Worm (Caenorhabditis elegans): ENCODE measurements around the gene qua-1.

Gene qua-1

DNA sequence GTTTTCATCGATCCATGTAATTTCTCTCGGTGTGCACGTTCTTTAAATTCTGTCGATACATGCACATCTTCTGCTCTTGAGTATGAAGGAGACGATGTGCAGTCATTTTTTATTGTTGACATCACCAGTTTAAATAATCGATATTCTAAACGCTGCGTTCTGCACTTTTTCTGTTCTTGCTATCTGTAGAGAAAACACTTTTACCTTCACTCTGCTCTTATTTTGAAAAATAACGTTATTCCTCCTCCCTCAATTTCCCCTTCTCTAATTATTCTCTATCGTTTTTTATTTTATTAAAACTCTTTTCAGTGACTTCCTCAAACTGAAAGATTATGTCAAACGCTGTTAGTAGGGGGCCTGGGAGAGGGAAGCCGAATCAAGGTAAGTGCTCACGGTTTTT, 18.3 kb downstream of the qua-1 start, which contains the start of gene ifg-1:
TSS of gene ifg-1 (plus strand) at position 301 of the 400 bp plus-strand sequence.
- TF ChIP-seq Y53G8AR.9 (GFP tag; conservative IDR thresholded peaks at IDR 0.05) (no peak), ccch-3 (GFP tag; optimal IDR thresholded peaks at IDR 0.05) (no peak), let-526 (GFP tag; IDR thresholded peaks at IDR 0.05) (no peak), bed-1 (GFP tag; IDR thresholded peaks at IDR 0.05) (no peak), D2030.7 (GFP tag; IDR thresholded peaks at IDR 0.05) (no peak), F55B11.4 (tag; optimal IDR thresholded peaks at IDR 0.05; ENCODE audit: borderline replicate concordance, insufficient read depth) (no peak), fkh-3 (tag; optimal IDR thresholded peaks at IDR 0.05) (no peak), lin-26 (GFP tag; IDR thresholded peaks at IDR 0.05) (no peak), attf-6 (GFP tag; IDR thresholded peaks at IDR 0.05) (no peak), hmg-20 (GFP tag; IDR thresholded peaks at IDR 0.05) (no peak), ztf-18 (tag; optimal IDR thresholded peaks at IDR 0.05) (no peak), F23B12.7 (tag; optimal IDR thresholded peaks at IDR 0.05; ENCODE audit: insufficient read depth) (no peak), madf-3 (GFP tag; IDR thresholded peaks at IDR 0.05) (no peak), egrh-3 (GFP tag; IDR thresholded peaks at IDR 0.05) (no peak), mxl-1 (tag; optimal IDR thresholded peaks at IDR 0.05) (no peak), C17E4.6 (GFP tag; IDR thresholded peaks at IDR 0.05) (no peak)

DNA sequence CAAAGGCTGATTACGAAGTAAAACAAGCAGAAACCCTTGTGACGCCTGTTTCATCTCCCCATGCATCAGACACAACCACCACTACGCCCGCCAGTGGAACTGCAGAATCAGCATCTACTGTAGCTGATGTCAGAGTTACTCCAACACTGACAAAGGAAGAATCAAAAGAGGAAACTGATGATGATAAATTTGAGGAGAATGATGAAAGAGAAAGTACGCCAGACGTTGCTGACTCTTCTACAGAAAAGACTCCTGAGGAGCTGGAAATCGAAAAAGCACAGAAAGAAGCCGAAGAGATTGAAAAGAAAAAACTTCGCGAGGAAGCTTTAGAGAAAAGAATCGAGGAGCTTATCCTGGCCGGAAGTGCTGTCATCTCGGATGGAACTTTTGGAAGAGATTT, 19.7 kb downstream of the qua-1 start:
- TF ChIP-seq ztf-26 (tag; optimal IDR thresholded peaks at IDR 0.05) (no peak), him-1 (tag; optimal IDR thresholded peaks at IDR 0.05) (no peak), mcd-1 (GFP tag; IDR thresholded peaks at IDR 0.05) (no peak), snpc-1.1 (tag; optimal IDR thresholded peaks at IDR 0.05; ENCODE audit: insufficient read depth) (no peak), xnd-1 (tag; optimal IDR thresholded peaks at IDR 0.05) (no peak), tbx-9 (tag; optimal IDR thresholded peaks at IDR 0.05; ENCODE audit: borderline replicate concordance) (no peak), madf-8 (GFP tag; conservative IDR thresholded peaks at IDR 0.05) (no peak), efl-1 (GFP tag; optimal IDR thresholded peaks at IDR 0.05) (no peak), zim-3 (tag; optimal IDR thresholded peaks at IDR 0.05) (no peak)

DNA sequence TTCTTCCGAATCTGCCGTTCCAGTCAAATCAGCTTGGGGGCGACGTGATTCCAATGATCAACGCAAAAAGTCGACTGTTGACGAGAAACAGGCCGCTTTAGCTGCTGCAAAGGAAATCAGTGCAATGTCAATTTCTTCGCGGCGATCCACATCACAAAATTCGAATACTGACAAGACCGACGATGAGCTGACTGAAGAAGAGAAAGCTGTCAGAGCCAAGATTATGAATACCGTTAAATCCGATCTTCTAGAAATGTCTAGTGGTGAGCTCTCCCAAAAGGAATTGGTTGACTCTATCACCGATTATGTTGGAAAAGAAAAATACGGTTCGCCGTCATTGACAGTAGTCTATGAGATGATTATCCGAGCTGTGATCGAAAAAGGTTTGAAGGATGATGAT, 21.7 kb downstream of the qua-1 start:
- TF ChIP-seq rpc-1 (optimal IDR thresholded peaks at IDR 0.05) (no peak), rpc-1 (tag; optimal IDR thresholded peaks at IDR 0.05) (no peak), Y53G8AR.9 (GFP tag; conservative IDR thresholded peaks at IDR 0.05) (no peak), Y95B8A.8 (GFP tag; IDR thresholded peaks at IDR 0.05) (no peak), nhr-80 (tag; optimal IDR thresholded peaks at IDR 0.05) (no peak), snpc-4 (GFP tag; optimal IDR thresholded peaks at IDR 0.05) (no peak), snpc-4 (tag; optimal IDR thresholded peaks at IDR 0.05) (no peak), sea-2 (GFP tag; IDR thresholded peaks at IDR 0.05) (no peak)

DNA sequence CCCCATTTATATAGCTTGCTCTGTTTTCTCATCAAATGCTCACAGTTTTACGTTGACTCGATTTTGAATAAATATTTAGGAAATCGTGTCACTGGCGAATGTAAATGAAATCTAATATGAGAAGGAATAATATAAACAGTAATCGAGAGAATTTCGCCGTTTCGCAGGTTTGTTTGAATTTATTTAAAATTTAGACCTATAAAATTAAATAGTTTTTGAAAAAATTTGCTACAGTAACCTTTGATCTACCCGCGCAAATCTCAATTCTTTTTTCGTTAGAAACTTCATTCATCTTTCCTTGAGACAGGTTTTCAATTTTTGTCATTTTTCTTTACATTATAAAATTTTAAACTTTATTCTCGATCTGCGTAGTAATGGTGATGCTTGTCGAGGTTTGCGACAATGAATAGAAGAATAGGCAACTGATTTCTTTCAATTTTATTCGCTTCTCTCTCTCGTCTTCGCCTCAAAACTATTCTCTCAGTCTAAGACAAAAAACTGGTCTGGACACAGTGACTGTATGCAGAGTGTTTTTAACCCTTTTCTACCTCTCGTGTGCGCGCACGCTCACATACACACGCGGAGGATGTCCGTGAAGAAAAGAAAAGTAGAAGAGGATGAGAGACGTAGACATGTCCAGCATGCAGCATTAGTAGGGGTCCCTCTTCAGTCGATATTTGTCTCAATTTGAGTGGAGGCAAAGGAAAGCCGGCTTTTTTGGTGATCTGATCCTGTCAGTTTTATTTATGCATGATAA, 23.9 kb downstream of the qua-1 start, which contains the start of gene dab-1:
TSS of gene dab-1 (plus strand) at position 78 of the 757 bp plus-strand sequence.
- TF ChIP-seq hmg-1.2 (GFP tag; IDR thresholded peaks at IDR 0.05) (peak; percentile 7; the same call in 1 of the 2 replicates), him-1 (tag; optimal IDR thresholded peaks at IDR 0.05) (no peak), F23B12.7 (tag; optimal IDR thresholded peaks at IDR 0.05; ENCODE audit: insufficient read depth) (peak; percentile 5), F37B4.10 (GFP tag; IDR thresholded peaks at IDR 0.05) (no peak), efl-1 (GFP tag; optimal IDR thresholded peaks at IDR 0.05) (peak; percentile 88), C17E4.6 (GFP tag; IDR thresholded peaks at IDR 0.05) (no peak), ztf-6 (GFP tag; IDR thresholded peaks at IDR 0.05) (no peak), F33H1.4 (GFP tag; IDR thresholded peaks at IDR 0.05) (peak; percentile 55), cebp-1 (GFP tag; IDR thresholded peaks at IDR 0.05) (no peak), cebp-1 (tag; optimal IDR thresholded peaks at IDR 0.05) (peak; percentile 4), xnd-1 (tag; optimal IDR thresholded peaks at IDR 0.05) (peak; percentile 79), ceh-91 (GFP tag; IDR thresholded peaks at IDR 0.05) (0 out of 2 replicates have a peak, but pooled peaks have one; percentile 14), lsl-1 (GFP tag; optimal IDR thresholded peaks at IDR 0.05) (peak; percentile 72), ztf-3 (GFP tag; optimal IDR thresholded peaks at IDR 0.05) (no peak), Y95B8A.8 (GFP tag; IDR thresholded peaks at IDR 0.05) (0 out of 2 replicates have a peak, but pooled peaks have one; percentile 4), hrde-1 (tag; optimal IDR thresholded peaks at IDR 0.05; ENCODE audit: borderline replicate concordance) (peak; percentile 42), ceh-27 (GFP tag; optimal IDR thresholded peaks at IDR 0.05) (peak; percentile 2), lin-54 (GFP tag; optimal IDR thresholded peaks at IDR 0.05) (peak; percentile 43)

Measured in whole organism, young adult.